Fruit fly (Drosophila melanogaster) whole organism, embryonic: ENCODE measurements around the gene CG9932.

Experiments
- Bteb2 ChIP-seq: fragments of 200-800 bp; sonication (Bioruptor generic); optimal IDR thresholded peaks from 2 replicates; lab custom pipeline; 2016; ENCODE audit warnings: missing biosample characterization, missing genetic modification characterization
- CG10565 ChIP-seq: fragments of 200-800 bp; sonication (Bioruptor generic); optimal IDR thresholded peaks from 3 replicates; lab custom pipeline; 2016; ENCODE audit warnings: missing biosample characterization, mild to moderate bottlenecking, missing genetic modification characterization
- CG10959 ChIP-seq: fragments of 200-800 bp; sonication (Bioruptor generic); IDR thresholded peaks from 2 replicates; pipeline ENCODE4 v1.3.6; 2022; ENCODE audit warnings: missing biosample characterization, missing genetic modification characterization
- CG11247 ChIP-seq: fragments of 200-800 bp; sonication (Bioruptor generic); IDR thresholded peaks from 2 replicates; pipeline ENCODE4 v1.3.6; 2022; ENCODE audit warnings: missing biosample characterization, missing genetic modification characterization
- CG11456 ChIP-seq: fragments of 200-800 bp; sonication (Bioruptor generic); IDR thresholded peaks from 3 replicates; pipeline ENCODE4 v1.3.6; 2022; ENCODE audit warnings: missing biosample characterization, missing genetic modification characterization
- CG12155 ChIP-seq: fragments of 200-800 bp; sonication (Bioruptor generic); optimal IDR thresholded peaks from 3 replicates; lab custom pipeline; 2016; ENCODE audit warnings: missing biosample characterization, missing genetic modification characterization
- CG12659 ChIP-seq: fragments of 200-800 bp; sonication (Bioruptor generic); optimal IDR thresholded peaks from 3 replicates; lab custom pipeline; 2017; ENCODE audit warnings: mild to moderate bottlenecking, missing biosample characterization, missing genetic modification reagents, missing genetic modification characterization
- CG4707 ChIP-seq: fragments of 200-800 bp; sonication (Bioruptor generic); optimal IDR thresholded peaks from 2 replicates; lab custom pipeline; 2018; ENCODE audit warnings: missing biosample characterization, mild to moderate bottlenecking, missing genetic modification characterization, moderate library complexity
- CG5180 ChIP-seq: fragments of 200-800 bp; sonication (Bioruptor generic); optimal IDR thresholded peaks from 3 replicates; lab custom pipeline; 2017; ENCODE audit warnings: missing biosample characterization, missing genetic modification characterization, mild to moderate bottlenecking, moderate library complexity, missing genetic modification reagents
- CG6175 ChIP-seq: fragments of 200-800 bp; sonication (Bioruptor generic); IDR thresholded peaks from 3 replicates; pipeline ENCODE4 v1.3.6; 2022; ENCODE audit warnings: missing biosample characterization, missing genetic modification characterization
- CG7963 ChIP-seq: fragments of 200-800 bp; sonication (Bioruptor generic); IDR thresholded peaks from 3 replicates; pipeline ENCODE4 v1.3.6; 2022; ENCODE audit warnings: missing biosample characterization, missing genetic modification characterization; ENCODE audit not compliant: partially characterized antibody
- CG9932 ChIP-seq: fragments of 200-800 bp; sonication (Bioruptor generic); IDR thresholded peaks from 2 replicates; pipeline ENCODE4 v1.3.6; 2022; ENCODE audit warnings: missing biosample characterization, missing genetic modification characterization
- D ChIP-seq, 2 experiments: fragments of 200-800 bp in 1 of 2; fragments of >200 bp in 1 of 2; sonication (Bioruptor generic) in 1 of 2; optimal IDR thresholded peaks; 2 replicates in 1 of 2; 3 replicates in 1 of 2; lab custom pipeline; 2017; ENCODE audit warnings: mild to moderate bottlenecking in 1 of 2, missing biosample characterization in 1 of 2, missing genetic modification characterization in 1 of 2, missing genetic modification reagents in 1 of 2
- Deaf1 ChIP-seq: fragments of 200-800 bp; optimal IDR thresholded peaks from 3 replicates; lab custom pipeline; 2019; ENCODE audit warnings: missing biosample characterization, mild to moderate bottlenecking, missing genetic modification characterization, moderate library complexity
- H2.0 ChIP-seq: fragments of 200-800 bp; sonication (Bioruptor generic); IDR thresholded peaks from 2 replicates; pipeline ENCODE4 v1.3.6; 2022; ENCODE audit warnings: missing biosample characterization, missing genetic modification characterization
- HLH3B ChIP-seq: fragments of 200-800 bp; sonication (Bioruptor generic); IDR thresholded peaks from 2 replicates; pipeline ENCODE4 v1.3.6; 2022; ENCODE audit warnings: missing biosample characterization, missing genetic modification characterization
- HLH54F ChIP-seq: fragments of 200-800 bp; sonication (Bioruptor generic); optimal IDR thresholded peaks from 3 replicates; lab custom pipeline; 2016; ENCODE audit warnings: missing biosample characterization, missing genetic modification characterization
- Hr39 ChIP-seq: fragments of >200 bp; optimal IDR thresholded peaks from 2 replicates; lab custom pipeline; 2017
- Jarid2 ChIP-seq: fragments of 200-800 bp; sonication (Bioruptor generic); optimal IDR thresholded peaks from 3 replicates; lab custom pipeline; 2017; ENCODE audit warnings: mild to moderate bottlenecking, missing biosample characterization, missing genetic modification reagents, missing genetic modification characterization
- MESR4 ChIP-seq: fragments of 200-800 bp; sonication (Bioruptor generic); optimal IDR thresholded peaks from 2 replicates; lab custom pipeline; 2018; ENCODE audit warnings: missing biosample characterization, mild to moderate bottlenecking, missing genetic modification characterization, moderate library complexity
- Mes4 ChIP-seq: fragments of 200-800 bp; sonication (Bioruptor generic); optimal IDR thresholded peaks from 2 replicates; lab custom pipeline; 2016; ENCODE audit warnings: missing biosample characterization, missing genetic modification characterization
- Myb ChIP-seq: fragments of 200-800 bp; sonication (Bioruptor generic); optimal IDR thresholded peaks from 2 replicates; lab custom pipeline; 2016; ENCODE audit warnings: missing biosample characterization, missing genetic modification characterization
- Oli ChIP-seq: fragments of 200-800 bp; sonication (Bioruptor generic); optimal IDR thresholded peaks from 2 replicates; lab custom pipeline; 2018; ENCODE audit warnings: missing biosample characterization, mild to moderate bottlenecking, missing genetic modification characterization, moderate library complexity
- Poxn ChIP-seq: fragments of 200-800 bp; sonication (Bioruptor generic); IDR thresholded peaks from 2 replicates; pipeline ENCODE4 v1.3.6; 2022; ENCODE audit warnings: missing biosample characterization, missing genetic modification characterization
- Sry-β ChIP-seq: fragments of 200-800 bp; sonication (Bioruptor generic); optimal IDR thresholded peaks from 2 replicates; lab custom pipeline; 2018; ENCODE audit warnings: missing biosample characterization, mild to moderate bottlenecking, missing genetic modification characterization, moderate library complexity
- Stat92E ChIP-seq, 3 experiments: fragments of >200 bp in 2 of 3; fragments of 200-800 bp in 1 of 3; sonication (Bioruptor generic) in 1 of 3; optimal IDR thresholded peaks; 2 replicates each; lab custom pipeline; 2017 to 2019; ENCODE audit warnings: missing biosample characterization in 3 of 3, missing genetic modification characterization in 3 of 3, mild to moderate bottlenecking in 1 of 3, moderate library complexity in 1 of 3
- Trl ChIP-seq, 3 experiments: fragments of >200 bp in 2 of 3; fragments of 200-800 bp in 1 of 3; sonication (Bioruptor generic) in 1 of 3; optimal IDR thresholded peaks; 2 replicates in 1 of 3; 3 replicates in 2 of 3; lab custom pipeline; 2016 to 2017; ENCODE audit warnings: missing biosample characterization in 1 of 3, missing genetic modification characterization in 1 of 3
- amos ChIP-seq: fragments of 200-800 bp; sonication (Bioruptor generic); IDR thresholded peaks from 2 replicates; pipeline ENCODE4 v1.3.6; 2022; ENCODE audit warnings: missing biosample characterization, missing genetic modification characterization; ENCODE audit not compliant: partially characterized antibody
- ap ChIP-seq: fragments of 200-800 bp; sonication (Bioruptor generic); IDR thresholded peaks from 2 replicates; pipeline ENCODE4 v1.3.6; 2022; ENCODE audit warnings: missing biosample characterization, missing genetic modification characterization
- chif ChIP-seq, 2 experiments: fragments of 200-800 bp; sonication (Bioruptor generic); optimal IDR thresholded peaks; 3 replicates each; lab custom pipeline; 2016; ENCODE audit warnings: missing biosample characterization in 2 of 2, missing genetic modification characterization in 2 of 2
- dm ChIP-seq: fragments of 200-800 bp; sonication (Bioruptor generic); optimal IDR thresholded peaks from 3 replicates; lab custom pipeline; 2016; ENCODE audit warnings: missing biosample characterization, missing genetic modification characterization
- grau ChIP-seq: fragments of 200-800 bp; optimal IDR thresholded peaks from 3 replicates; lab custom pipeline; 2019; ENCODE audit warnings: missing biosample characterization, mild to moderate bottlenecking, missing genetic modification characterization, moderate library complexity
- grn ChIP-seq: fragments of 200-800 bp; sonication (Bioruptor generic); optimal IDR thresholded peaks from 3 replicates; lab custom pipeline; 2017; ENCODE audit warnings: missing biosample characterization, missing genetic modification characterization
- gsb-n ChIP-seq: fragments of 200-800 bp; sonication (Bioruptor generic); optimal IDR thresholded peaks from 3 replicates; lab custom pipeline; 2018; ENCODE audit warnings: missing biosample characterization, mild to moderate bottlenecking, missing genetic modification characterization
- hb ChIP-seq: fragments of 200-800 bp; sonication (Bioruptor generic); IDR thresholded peaks from 3 replicates; pipeline ENCODE4 v1.3.6; 2022; ENCODE audit warnings: missing biosample characterization, missing genetic modification characterization; ENCODE audit not compliant: partially characterized antibody
- ken ChIP-seq: fragments of 200-800 bp; sonication (Bioruptor generic); IDR thresholded peaks from 3 replicates; pipeline ENCODE4 v1.3.6; 2022; ENCODE audit warnings: missing biosample characterization, missing genetic modification characterization
- maf-S ChIP-seq: fragments of 200-800 bp; sonication (Bioruptor generic); optimal IDR thresholded peaks from 2 replicates; lab custom pipeline; 2016; ENCODE audit warnings: missing biosample characterization, missing genetic modification characterization
- p53 ChIP-seq: fragments of 200-800 bp; sonication (Bioruptor generic); optimal IDR thresholded peaks from 2 replicates; lab custom pipeline; 2016; ENCODE audit warnings: missing biosample characterization, missing genetic modification characterization
- peb ChIP-seq: fragments of 200-800 bp; sonication (Bioruptor generic); IDR thresholded peaks from 2 replicates; pipeline ENCODE4 v1.3.6; 2022; ENCODE audit warnings: missing biosample characterization, missing genetic modification characterization
- pum ChIP-seq: fragments of 200-800 bp; sonication (Bioruptor generic); optimal IDR thresholded peaks from 2 replicates; lab custom pipeline; 2016; ENCODE audit warnings: missing biosample characterization, missing genetic modification characterization
- run ChIP-seq: fragments of 200-800 bp; sonication (Bioruptor generic); optimal IDR thresholded peaks from 3 replicates; lab custom pipeline; 2018; ENCODE audit warnings: missing biosample characterization, mild to moderate bottlenecking, missing genetic modification characterization
- salm ChIP-seq: fragments of 200-800 bp; sonication (Bioruptor generic); optimal IDR thresholded peaks from 2 replicates; lab custom pipeline; 2018; ENCODE audit warnings: missing biosample characterization, mild to moderate bottlenecking, missing genetic modification characterization
- slou ChIP-seq: fragments of 200-800 bp; sonication (Bioruptor generic); optimal IDR thresholded peaks from 3 replicates; lab custom pipeline; 2016; ENCODE audit warnings: missing biosample characterization, missing genetic modification characterization
- slp2 ChIP-seq: fragments of 200-800 bp; sonication (Bioruptor generic); optimal IDR thresholded peaks from 2 replicates; lab custom pipeline; 2016; ENCODE audit warnings: missing biosample characterization, missing genetic modification characterization
- sob ChIP-seq: fragments of 200-800 bp; sonication (Bioruptor generic); IDR thresholded peaks from 2 replicates; pipeline ENCODE4 v1.3.6; 2022; ENCODE audit warnings: missing biosample characterization, missing genetic modification characterization
- stwl ChIP-seq: fragments of 200-800 bp; sonication (Bioruptor generic); optimal IDR thresholded peaks from 3 replicates; lab custom pipeline; 2018; ENCODE audit warnings: missing biosample characterization, mild to moderate bottlenecking, missing genetic modification characterization, moderate library complexity
- tup ChIP-seq: fragments of 200-800 bp; sonication (Bioruptor generic); optimal IDR thresholded peaks from 2 replicates; lab custom pipeline; 2016; ENCODE audit warnings: missing biosample characterization, mild to moderate bottlenecking, missing genetic modification characterization, moderate library complexity
- vfl ChIP-seq: fragments of 200-800 bp; sonication (Bioruptor generic); optimal IDR thresholded peaks from 2 replicates; lab custom pipeline; 2016; ENCODE audit warnings: missing biosample characterization, missing genetic modification characterization
- z ChIP-seq: fragments of 200-800 bp; sonication (Bioruptor generic); IDR thresholded peaks from 3 replicates; pipeline ENCODE4 v1.3.6; 2022; ENCODE audit warnings: missing biosample characterization, missing genetic modification characterization

Gene CG9932

dm6 chr2L:12974045-12974539 is 85.8 kb downstream of the CG9932 start, which contains the start of gene Vha68-2 (continued):
- TF ChIP-seq Mes4 (peak; percentile 57), ap (GFP tag; lab: Robert Waterston, UW) (0 out of 2 replicates have a peak, but pooled peaks have one; percentile 2), Jarid2 (GFP tag; lab: Kevin White, UChicago) (peak; percentile 68), Sry-β (GFP tag; lab: Kevin White, UChicago) (no peak), pum (GFP tag; lab: Kevin White, UChicago) (peak; percentile 45), CG7963 (GFP tag; lab: Robert Waterston, UW) (peak; percentile 59; the same call in 1 of the 3 replicates), HLH54F (GFP tag; lab: Kevin White, UChicago) (peak; percentile 3), stwl (tag; lab: Kevin White, UChicago) (peak; percentile 49), maf-S (peak; percentile 46), CG6175 (no peak), p53 (GFP tag; lab: Kevin White, UChicago) (peak; percentile 53), vfl (GFP tag; lab: Kevin White, UChicago) (peak; percentile 24), Stat92E (GFP tag; optimal IDR thresholded peaks at IDR 0.05; lab: Kevin White, UChicago) (no peak), CG12659 (GFP tag; lab: Kevin White, UChicago) (peak; percentile 86), z (0 out of 3 replicates have a peak, but pooled peaks have one; percentile 14), CG4707 (GFP tag; lab: Kevin White, UChicago) (peak; percentile 73), CG10959 (GFP tag; lab: Robert Waterston, UW) (0 out of 2 replicates have a peak, but pooled peaks have one; percentile 7), run (tag; lab: Kevin White, UChicago) (no peak), HLH3B (GFP tag; lab: Robert Waterston, UW) (peak; percentile 65), H2.0 (GFP tag; lab: Robert Waterston, UW) (peak; percentile 56), CG10565 (GFP tag; lab: Kevin White, UChicago) (no peak), salm (tag; lab: Kevin White, UChicago) (peak; percentile 16), hb (GFP tag; lab: Robert Waterston, UW) (peak; percentile 71), ken (peak; percentile 47; the same call in 1 of the 3 replicates), CG11456 (GFP tag; lab: Robert Waterston, UW) (peak; percentile 82; the same call in 2 of the 3 replicates), Poxn (GFP tag; lab: Robert Waterston, UW) (no peak), Myb (GFP tag; lab: Kevin White, UChicago) (peak; percentile 45), tup (GFP tag; lab: Kevin White, UChicago) (no peak), dm (GFP tag; lab: Kevin White, UChicago) (peak; percentile 51), gsb-n (tag; lab: Kevin White, UChicago) (no peak), peb (GFP tag; lab: Robert Waterston, UW) (no peak), sob (GFP tag; lab: Robert Waterston, UW) (peak; percentile 83), Hr39 (no peak), slou (GFP tag; lab: Kevin White, UChicago) (no peak), CG5180 (GFP tag; lab: Kevin White, UChicago) (no peak), amos (GFP tag; lab: Robert Waterston, UW) (peak; percentile 54; the same call in 1 of the 2 replicates), MESR4 (GFP tag; lab: Kevin White, UChicago) (peak; percentile 18), slp2 (GFP tag; lab: Kevin White, UChicago) (no peak), grau (tag; lab: Kevin White, UChicago) (peak; percentile 55), D (optimal IDR thresholded peaks at IDR 0.05; lab: Kevin White, UChicago) (no peak), D (GFP tag; optimal IDR thresholded peaks at IDR 0.05; lab: Kevin White, UChicago) (no peak), Deaf1 (tag; lab: Kevin White, UChicago) (peak; percentile 67), Oli (tag; lab: Kevin White, UChicago) (peak; percentile 36), chif (GFP tag; optimal IDR thresholded peaks at IDR 0.05; lab: Kevin White, UChicago) (peak; percentile 30 to 40), Trl (optimal IDR thresholded peaks at IDR 0.05; lab: Kevin White, UChicago) (no peak), Trl (GFP tag; optimal IDR thresholded peaks at IDR 0.05; lab: Kevin White, UChicago) (peak; percentile 77), Bteb2 (GFP tag; lab: Kevin White, UChicago) (peak; percentile 50), CG9932 (GFP tag; lab: Robert Waterston, UW) (peak; percentile 73), CG12155 (GFP tag; lab: Kevin White, UChicago) (peak; percentile 29), CG11247 (GFP tag; lab: Robert Waterston, UW) (peak; percentile 76; the same call in 1 of the 2 replicates), grn (GFP tag; lab: Kevin White, UChicago) (no peak)
